Worm (Caenorhabditis elegans): ENCODE measurements around the gene F44A2.3.
A peak's percentile ranks its signal among the peaks of the same experiment; 100 is the strongest.

The F44A2.3 gene

ce11 chrV:9274127-9275042 lies 30.8 kb upstream of the F44A2.3 start (continued):
- TF ChIP-seq F10B5.3 (tag; optimal IDR thresholded peaks at IDR 0.05), result no peak
- no peak for TF ChIP-seq madf-5 (GFP tag; IDR thresholded peaks at IDR 0.05)
- no peak for TF ChIP-seq nhr-77 (tag; optimal IDR thresholded peaks at IDR 0.05)
- no peak for TF ChIP-seq dmd-8 (GFP tag; IDR thresholded peaks at IDR 0.05)
- TF ChIP-seq egl-27 (tag; optimal IDR thresholded peaks at IDR 0.05), result no peak
- TF ChIP-seq nhr-28 (tag; optimal IDR thresholded peaks at IDR 0.05), result no peak
- TF ChIP-seq unc-62 (GFP tag; optimal IDR thresholded peaks at IDR 0.05 in 1 of 2), result peak in 1 of 2 experiments; percentile 89
- TF ChIP-seq unc-62 (tag; optimal IDR thresholded peaks at IDR 0.05), result no peak
- TF ChIP-seq cey-2 (tag; optimal IDR thresholded peaks at IDR 0.05; ENCODE audit: borderline replicate concordance, insufficient read depth), result no peak
- peak; percentile 23 for TF ChIP-seq nhr-48 (tag; optimal IDR thresholded peaks at IDR 0.05)
- no peak for TF ChIP-seq gei-8 (GFP tag; optimal IDR thresholded peaks at IDR 0.05)
- TF ChIP-seq F44E2.7 (GFP tag; IDR thresholded peaks at IDR 0.05), result no peak
- no peak for TF ChIP-seq dmd-6 (GFP tag; IDR thresholded peaks at IDR 0.05)
- no peak for TF ChIP-seq set-16 (GFP tag; IDR thresholded peaks at IDR 0.05)
- no peak for TF ChIP-seq unc-130 (GFP tag; optimal IDR thresholded peaks at IDR 0.05)
- TF ChIP-seq pqm-1 (tag; optimal IDR thresholded peaks at IDR 0.05), result no peak
- TF ChIP-seq mxl-2 (GFP tag; conservative IDR thresholded peaks at IDR 0.05), result no peak
- no peak for TF ChIP-seq F37D6.2 (tag; optimal IDR thresholded peaks at IDR 0.05)
- TF ChIP-seq T26A8.4 (GFP tag; IDR thresholded peaks at IDR 0.05), result no peak
- TF ChIP-seq zip-11 (GFP tag; IDR thresholded peaks at IDR 0.05), result no peak

- no peak for TF ChIP-seq hmg-1.1 (GFP tag; IDR thresholded peaks at IDR 0.05)
- no peak for TF ChIP-seq mep-1 (tag; optimal IDR thresholded peaks at IDR 0.05)
Observed at ce11 chrV:9282110-9282509, 23.1 kb upstream of the F44A2.3 start, which contains the start of gene hlh-10. Gene hlh-10, minus strand, starts transcription at chrV:9282210.

ce11 chrV:9283452-9283851 lies 21.8 kb upstream of the F44A2.3 start:
- no peak for TF ChIP-seq daf-16 (GFP tag; optimal IDR thresholded peaks at IDR 0.05)
- TF ChIP-seq daf-16 (tag; optimal IDR thresholded peaks at IDR 0.05), result no peak
- no peak for TF ChIP-seq php-3 (GFP tag; IDR thresholded peaks at IDR 0.05)
- no peak for TF ChIP-seq Y48G9A.11 (GFP tag; IDR thresholded peaks at IDR 0.05)
- TF ChIP-seq nhr-25 (tag; optimal IDR thresholded peaks at IDR 0.05; ENCODE audit: borderline replicate concordance, insufficient read depth), result no peak
- TF ChIP-seq lin-29 (GFP tag; IDR thresholded peaks at IDR 0.05), result no peak
- no peak for TF ChIP-seq ceh-32 (tag; optimal IDR thresholded peaks at IDR 0.05; ENCODE audit: poor library complexity)
- no peak for TF ChIP-seq snpc-1.2 (GFP tag; IDR thresholded peaks at IDR 0.05)
- TF ChIP-seq nhr-48 (tag; optimal IDR thresholded peaks at IDR 0.05), result no peak
- TF ChIP-seq lsy-2 (tag; optimal IDR thresholded peaks at IDR 0.05), result no peak
- TF ChIP-seq cey-2 (tag; optimal IDR thresholded peaks at IDR 0.05; ENCODE audit: borderline replicate concordance, insufficient read depth), result no peak
- TF ChIP-seq dpl-1 (GFP tag; optimal IDR thresholded peaks at IDR 0.05), result no peak

ce11 chrV:9287460-9287859 lies 17.8 kb upstream of the F44A2.3 start, which contains the start of gene lron-2:
Gene lron-2, minus strand, starts transcription at chrV:9287560.
- no peak for TF ChIP-seq ctbp-1 (GFP tag; IDR thresholded peaks at IDR 0.05)
- no peak for TF ChIP-seq lir-3 (tag; optimal IDR thresholded peaks at IDR 0.05)
- TF ChIP-seq tag-97 (GFP tag; IDR thresholded peaks at IDR 0.05), result no peak
- no peak for TF ChIP-seq lin-15B (tag; optimal IDR thresholded peaks at IDR 0.05)
- no peak for TF ChIP-seq nhr-76 (tag; optimal IDR thresholded peaks at IDR 0.05)
- no peak for TF ChIP-seq ceh-28 (tag; optimal IDR thresholded peaks at IDR 0.05)
- TF ChIP-seq zip-2 (tag; optimal IDR thresholded peaks at IDR 0.05), result no peak
- TF ChIP-seq skn-1 (tag; optimal IDR thresholded peaks at IDR 0.05), result no peak
- no peak for TF ChIP-seq vab-7 (GFP tag; IDR thresholded peaks at IDR 0.05)
- no peak for TF ChIP-seq mxl-3 (GFP tag; optimal IDR thresholded peaks at IDR 0.05)
- no peak for TF ChIP-seq F44E2.7 (GFP tag; IDR thresholded peaks at IDR 0.05)
